Worm (Caenorhabditis elegans) whole organism, L1 larva: Measurements from ENCODE around the gene cah-4.

Source experiments
- C16A3.4 ChIP-seq: fragments of 150-350 bp; optimal IDR thresholded peaks from 2 replicates; lab custom pipeline; 2014; ENCODE audit warnings: missing biosample characterization, missing genetic modification characterization
- Y116A8C.19 ChIP-seq: sonication (generic microtip); optimal IDR thresholded peaks from 2 replicates; lab custom pipeline; 2016; ENCODE audit warnings: missing compliant biosample characterization, missing genetic modification characterization, borderline replicate concordance
- aha-1 ChIP-seq: fragments of 150-350 bp; optimal IDR thresholded peaks from 2 replicates; lab custom pipeline; 2014; ENCODE audit warnings: missing biosample characterization, missing genetic modification characterization
- alr-1 ChIP-seq: fragments of 200-800 bp; sonication (Bioruptor generic); optimal IDR thresholded peaks from 2 replicates; lab custom pipeline; 2018; ENCODE audit warnings: borderline replicate concordance, mild to moderate bottlenecking, missing genetic modification characterization, missing compliant biosample characterization
- blmp-1 ChIP-seq: fragments of 150-350 bp; optimal IDR thresholded peaks from 2 replicates; lab custom pipeline; 2014; ENCODE audit warnings: missing biosample characterization, missing genetic modification characterization
- ceh-63 ChIP-seq: fragments of 200-800 bp; sonication (Bioruptor generic); optimal IDR thresholded peaks from 2 replicates; lab custom pipeline; 2018; ENCODE audit warnings: mild to moderate bottlenecking, missing genetic modification characterization, missing compliant biosample characterization
- ceh-82 ChIP-seq, 3 experiments: fragments of 150-350 bp in 1 of 3; sonication (generic microtip) in 2 of 3; optimal IDR thresholded peaks; 2 replicates each; lab custom pipeline; 2014 to 2017; ENCODE audit warnings: missing biosample characterization in 3 of 3, missing genetic modification characterization in 3 of 3
- ceh-88 ChIP-seq: fragments of 200-800 bp; sonication (Bioruptor generic); IDR thresholded peaks from 2 replicates; pipeline ENCODE4 v1.3.6; 2022; ENCODE audit warnings: missing genetic modification characterization, missing compliant biosample characterization
- ceh-90 ChIP-seq: sonication (generic microtip); optimal IDR thresholded peaks from 2 replicates; lab custom pipeline; 2016; ENCODE audit warnings: missing genetic modification characterization, missing compliant biosample characterization
- ces-1 ChIP-seq: fragments of 150-350 bp; optimal IDR thresholded peaks from 2 replicates; lab custom pipeline; 2014; ENCODE audit warnings: missing biosample characterization, missing genetic modification reagents, missing genetic modification characterization
- dpl-1 ChIP-seq, 3 experiments: fragments of 150-350 bp in 2 of 3; sonication (generic microtip) in 1 of 3; optimal IDR thresholded peaks; 2 replicates each; lab custom pipeline; 2014 to 2017; ENCODE audit warnings: missing biosample characterization in 3 of 3, missing genetic modification characterization in 3 of 3, missing genetic modification reagents in 3 of 3
- egl-13 ChIP-seq: sonication (generic microtip); optimal IDR thresholded peaks from 2 replicates; lab custom pipeline; 2016; ENCODE audit warnings: missing genotype, missing genetic modification reagents, missing genetic modification characterization, missing compliant biosample characterization
- egl-27 ChIP-seq, 2 experiments: fragments of 150-350 bp in 1 of 2; sonication (generic microtip); optimal IDR thresholded peaks; 3 replicates each; lab custom pipeline; 2017 to 2018; ENCODE audit warnings: missing biosample characterization in 2 of 2, missing genetic modification characterization in 2 of 2, missing genetic modification reagents in 2 of 2
- elt-2 ChIP-seq: sonication (generic microtip); optimal IDR thresholded peaks from 2 replicates; lab custom pipeline; 2016; ENCODE audit warnings: missing genetic modification characterization, mild to moderate bottlenecking, inconsistent platforms, missing compliant biosample characterization, missing genetic modification reagents
- elt-3 ChIP-seq, 6 experiments: fragments of 150-350 bp in 1 of 6; sonication (generic microtip); optimal IDR thresholded peaks; 2 replicates each; lab custom pipeline; 2017 to 2018; ENCODE audit warnings: missing biosample characterization in 6 of 6, missing genetic modification characterization in 6 of 6, inconsistent platforms in 1 of 6
- ets-5 ChIP-seq: fragments of 200-800 bp; sonication (Bioruptor generic); IDR thresholded peaks from 2 replicates; pipeline ENCODE4 v1.3.6; 2022; ENCODE audit warnings: missing genetic modification characterization, missing compliant biosample characterization
- fkh-4 ChIP-seq: sonication (generic microtip); optimal IDR thresholded peaks from 2 replicates; lab custom pipeline; 2016; ENCODE audit warnings: missing compliant biosample characterization, missing genetic modification characterization, borderline replicate concordance
- grh-1 ChIP-seq: fragments of 200-800 bp; sonication (Bioruptor generic); IDR thresholded peaks from 2 replicates; pipeline ENCODE4 v1.3.6; 2022; ENCODE audit warnings: missing genetic modification reagents, missing genetic modification characterization, missing compliant biosample characterization
- hpl-2 ChIP-seq: fragments of 150-350 bp; optimal IDR thresholded peaks from 2 replicates; lab custom pipeline; 2014; ENCODE audit warnings: missing biosample characterization, missing genetic modification reagents, missing genetic modification characterization
- isw-1 ChIP-seq: fragments of 200-800 bp; sonication (Bioruptor generic); IDR thresholded peaks from 2 replicates; pipeline ENCODE4 v1.3.6; 2022; ENCODE audit warnings: missing genetic modification characterization, missing compliant biosample characterization
- lin-35 ChIP-seq, 2 experiments: fragments of 150-350 bp; optimal IDR thresholded peaks; 2 replicates each; lab custom pipeline; 2014; ENCODE audit warnings: missing biosample characterization in 2 of 2, missing genetic modification characterization in 2 of 2, missing genetic modification reagents in 2 of 2
- lin-39 ChIP-seq: fragments of 150-350 bp; optimal IDR thresholded peaks from 2 replicates; lab custom pipeline; 2014; ENCODE audit warnings: missing biosample characterization, missing genetic modification reagents, missing genetic modification characterization
- mab-9 ChIP-seq: fragments of 200-800 bp; sonication (Bioruptor generic); IDR thresholded peaks from 2 replicates; pipeline ENCODE4 v1.3.6; 2022; ENCODE audit warnings: missing genetic modification reagents, missing genetic modification characterization, missing compliant biosample characterization
- mdl-1 ChIP-seq, 2 experiments: fragments of 150-350 bp; optimal IDR thresholded peaks; 2 replicates each; lab custom pipeline; 2014 to 2017; ENCODE audit warnings: missing biosample characterization in 2 of 2, missing genetic modification characterization in 2 of 2, inconsistent platforms in 1 of 2
- mef-2 ChIP-seq: fragments of 150-350 bp; optimal IDR thresholded peaks from 2 replicates; lab custom pipeline; 2014; ENCODE audit warnings: missing biosample characterization, missing genetic modification characterization
- nhr-12 ChIP-seq: sonication (generic microtip); optimal IDR thresholded peaks from 2 replicates; lab custom pipeline; 2017; ENCODE audit warnings: missing biosample characterization, missing genetic modification characterization
- nhr-19 ChIP-seq: fragments of 200-800 bp; sonication (Bioruptor generic); conservative IDR thresholded peaks from 2 replicates; pipeline ENCODE4 v1.3.6; 2022; ENCODE audit warnings: missing genetic modification characterization, missing compliant biosample characterization
- nhr-20 ChIP-seq: sonication (generic microtip); optimal IDR thresholded peaks from 2 replicates; lab custom pipeline; 2016; ENCODE audit warnings: mild to moderate bottlenecking, missing genetic modification characterization, missing compliant biosample characterization
- nhr-237 ChIP-seq: fragments of 150-350 bp; optimal IDR thresholded peaks from 2 replicates; lab custom pipeline; 2014; ENCODE audit warnings: missing biosample characterization, missing genetic modification characterization
- nhr-28 ChIP-seq: fragments of 150-350 bp; optimal IDR thresholded peaks from 2 replicates; lab custom pipeline; 2014; ENCODE audit warnings: missing biosample characterization, missing genetic modification characterization
- nhr-71 ChIP-seq: sonication (generic microtip); optimal IDR thresholded peaks from 2 replicates; lab custom pipeline; 2016; ENCODE audit warnings: mild to moderate bottlenecking, missing genetic modification characterization, moderate library complexity, missing compliant biosample characterization
- nhr-77 ChIP-seq: fragments of 150-350 bp; optimal IDR thresholded peaks from 2 replicates; lab custom pipeline; 2014; ENCODE audit warnings: missing biosample characterization, missing genetic modification characterization
- nhr-84 ChIP-seq: sonication (generic microtip); optimal IDR thresholded peaks from 2 replicates; lab custom pipeline; 2017; ENCODE audit warnings: missing biosample characterization, missing genetic modification characterization
- nhr-85 ChIP-seq: sonication (generic microtip); peaks from one replicate; lab custom pipeline; 2016; ENCODE audit warnings: missing genetic modification characterization, inconsistent platforms, missing compliant biosample characterization
- nhr-90 ChIP-seq: sonication (generic microtip); optimal IDR thresholded peaks from 2 replicates; lab custom pipeline; 2016; ENCODE audit warnings: mild to moderate bottlenecking, missing genetic modification characterization, missing compliant biosample characterization; ENCODE audit not compliant: poor library complexity
- pag-3 ChIP-seq: sonication (generic microtip); optimal IDR thresholded peaks from 2 replicates; lab custom pipeline; 2017; ENCODE audit warnings: missing genetic modification characterization, mild to moderate bottlenecking, missing compliant biosample characterization, antibody characterized with exemption, borderline replicate concordance; ENCODE audit not compliant: insufficient read depth
- pqm-1 ChIP-seq: sonication (generic microtip); optimal IDR thresholded peaks from 3 replicates; lab custom pipeline; 2017; ENCODE audit warnings: missing biosample characterization, missing genetic modification characterization
- rnt-1 ChIP-seq: sonication (generic microtip); optimal IDR thresholded peaks from 2 replicates; lab custom pipeline; 2016; ENCODE audit warnings: mild to moderate bottlenecking, missing genetic modification characterization, moderate library complexity, missing compliant biosample characterization
- skn-1 ChIP-seq: fragments of 150-350 bp; optimal IDR thresholded peaks from 2 replicates; lab custom pipeline; 2014; ENCODE audit warnings: missing biosample characterization, missing genetic modification characterization
- snpc-4 ChIP-seq: fragments of 150-350 bp; optimal IDR thresholded peaks from 2 replicates; lab custom pipeline; 2014; ENCODE audit warnings: missing biosample characterization, missing genetic modification characterization
- sptf-1 ChIP-seq: fragments of 150-350 bp; optimal IDR thresholded peaks from 2 replicates; lab custom pipeline; 2014; ENCODE audit warnings: missing biosample characterization, missing genetic modification characterization
- swsn-7 ChIP-seq: sonication (generic microtip); optimal IDR thresholded peaks from 2 replicates; lab custom pipeline; 2016; ENCODE audit warnings: missing genetic modification characterization, missing compliant biosample characterization
- unc-130 ChIP-seq: fragments of 150-350 bp; optimal IDR thresholded peaks from 2 replicates; lab custom pipeline; 2017; ENCODE audit warnings: missing biosample characterization, missing genetic modification characterization, inconsistent platforms
- unc-30 ChIP-seq: sonication (generic microtip); optimal IDR thresholded peaks from 2 replicates; lab custom pipeline; 2017; ENCODE audit warnings: missing biosample characterization, missing genetic modification characterization
- unc-62 ChIP-seq: fragments of 150-350 bp; optimal IDR thresholded peaks from 2 replicates; lab custom pipeline; 2014; ENCODE audit warnings: missing biosample characterization, missing genetic modification reagents, missing genetic modification characterization
- unc-86 ChIP-seq: sonication (generic microtip); optimal IDR thresholded peaks from 2 replicates; lab custom pipeline; 2016; ENCODE audit warnings: missing genetic modification characterization, missing compliant biosample characterization
- unc-98 ChIP-seq: fragments of 200-800 bp; sonication (Bioruptor generic); IDR thresholded peaks from 2 replicates; pipeline ENCODE4 v1.3.6; 2022; ENCODE audit warnings: missing genetic modification characterization, missing compliant biosample characterization
- vab-15 ChIP-seq: sonication (generic microtip); optimal IDR thresholded peaks from 2 replicates; lab custom pipeline; 2017; ENCODE audit warnings: missing genotype, mild to moderate bottlenecking, missing genetic modification characterization, missing compliant biosample characterization
- xbp-1 ChIP-seq: sonication (generic microtip); optimal IDR thresholded peaks from 2 replicates; lab custom pipeline; 2016; ENCODE audit warnings: missing genetic modification characterization, missing compliant biosample characterization
- zip-4 ChIP-seq: fragments of 200-800 bp; sonication (Bioruptor generic); optimal IDR thresholded peaks from 2 replicates; lab custom pipeline; 2018; ENCODE audit warnings: mild to moderate bottlenecking, missing genetic modification characterization, moderate library complexity, missing compliant biosample characterization
- ztf-11 ChIP-seq, 2 experiments: sonication (generic microtip); optimal IDR thresholded peaks; 2 replicates each; lab custom pipeline; 2016 to 2017; ENCODE audit warnings: missing genetic modification characterization in 2 of 2, missing biosample characterization in 1 of 2, missing compliant biosample characterization in 1 of 2
- ztf-4 ChIP-seq: fragments of 150-350 bp; optimal IDR thresholded peaks from 2 replicates; lab custom pipeline; 2014; ENCODE audit warnings: missing biosample characterization, missing genetic modification characterization

The cah-4 gene

ce11 chrX:13514384-13514783, 28.0 kb upstream of the cah-4 start:
- TF ChIP-seq lin-39 (tag; lab: Kevin White, UChicago) (peak; percentile 96), pag-3 (tag; lab: Kevin White, UChicago) (no peak), rnt-1 (tag; lab: Kevin White, UChicago) (peak; percentile 24), skn-1 (tag; lab: Kevin White, UChicago) (peak; percentile 91), C16A3.4 (tag; lab: Kevin White, UChicago) (peak; percentile 97), nhr-237 (tag; lab: Kevin White, UChicago) (peak; percentile 79), ztf-11 (tag; optimal IDR thresholded peaks at IDR 0.05; lab: Kevin White, UChicago) (peak; percentile 47 to 69), blmp-1 (tag; lab: Kevin White, UChicago) (peak; percentile 27), sptf-1 (tag; lab: Kevin White, UChicago) (no peak), alr-1 (tag; lab: Kevin White, UChicago) (no peak), ztf-4 (peak; percentile 90), egl-13 (tag; lab: Kevin White, UChicago) (peak; percentile 84), Y116A8C.19 (tag; lab: Kevin White, UChicago) (no peak), ets-5 (GFP tag; lab: Robert Waterston, UW) (no peak), zip-4 (GFP tag; lab: Kevin White, UChicago) (peak; percentile 91), nhr-12 (no peak), mef-2 (tag; lab: Kevin White, UChicago) (peak; percentile 61), nhr-90 (peak; percentile 95), vab-15 (tag; lab: Kevin White, UChicago) (no peak), lin-35 (GFP tag; optimal IDR thresholded peaks at IDR 0.05; lab: Kevin White, UChicago) (peak; percentile 44 to 83), ceh-90 (tag; lab: Kevin White, UChicago) (no peak), nhr-28 (no peak), aha-1 (tag; lab: Kevin White, UChicago) (no peak), mab-9 (GFP tag; lab: Robert Waterston, UW) (peak; percentile 83), fkh-4 (tag; lab: Kevin White, UChicago) (peak; percentile 72), hpl-2 (peak; percentile 93), nhr-71 (tag; lab: Kevin White, UChicago) (peak; percentile 93), xbp-1 (peak; percentile 89), nhr-19 (GFP tag; lab: Robert Waterston, UW) (peak; percentile 94), nhr-77 (tag; lab: Kevin White, UChicago) (peak; percentile 87), unc-62 (GFP tag; lab: Kevin White, UChicago) (no peak), nhr-85 (tag; lab: Kevin White, UChicago) (peak; percentile 93), dpl-1 (GFP tag; optimal IDR thresholded peaks at IDR 0.05; lab: Kevin White, UChicago) (peak; percentile 38 to 46 (median 40)), unc-130 (tag; lab: Kevin White, UChicago) (no peak), snpc-4 (tag; lab: Kevin White, UChicago) (peak; percentile 81), nhr-20 (tag; lab: Kevin White, UChicago) (peak; percentile 91), egl-27 (tag; optimal IDR thresholded peaks at IDR 0.05; lab: Kevin White, UChicago) (peak; percentile 12), ceh-88 (GFP tag; lab: Robert Waterston, UW) (peak; percentile 80), grh-1 (GFP tag; lab: Robert Waterston, UW) (peak; percentile 85), mdl-1 (tag; optimal IDR thresholded peaks at IDR 0.05; lab: Kevin White, UChicago) (peak in 1 of 2 experiments; percentile 27), unc-30 (tag; lab: Kevin White, UChicago) (no peak), nhr-84 (tag; lab: Kevin White, UChicago) (no peak), ceh-63 (no peak), pqm-1 (tag; lab: Kevin White, UChicago) (peak; percentile 79), unc-86 (tag; lab: Kevin White, UChicago) (peak; percentile 75), ces-1 (GFP tag; lab: Kevin White, UChicago) (no peak), isw-1 (GFP tag; lab: Robert Waterston, UW) (peak; percentile 64), elt-2 (tag; lab: Kevin White, UChicago) (peak; percentile 79), ceh-82 (tag; optimal IDR thresholded peaks at IDR 0.05; lab: Kevin White, UChicago) (peak; percentile 90 to 96 (median 94)), unc-98 (GFP tag; lab: Robert Waterston, UW) (0 out of 2 replicates have a peak, but pooled peaks have one; percentile 51), elt-3 (tag; optimal IDR thresholded peaks at IDR 0.05; lab: Kevin White, UChicago) (peak in 3 of 6 experiments; percentile 13 to 95 (median 70)), swsn-7 (tag; lab: Kevin White, UChicago) (peak; percentile 89)
